Worm (Caenorhabditis elegans) whole organism, L4 larva: ENCODE data around the gene abhd-14.

Experiments
- D1046.2 ChIP-seq: fragments of 200-800 bp; sonication (Bioruptor generic); IDR thresholded peaks from 2 replicates; pipeline ENCODE4 v1.3.6; 2022; ENCODE audit warnings: missing genetic modification characterization, missing compliant biosample characterization
- F44E2.7 ChIP-seq: fragments of 200-800 bp; sonication (Bioruptor generic); IDR thresholded peaks from 2 replicates; pipeline ENCODE4 v2.1.2; 2022; ENCODE audit warnings: missing genetic modification characterization, missing compliant biosample characterization
- F49E8.2 ChIP-seq: sonication (generic microtip); optimal IDR thresholded peaks from 2 replicates; lab custom pipeline; 2016; ENCODE audit warnings: missing compliant biosample characterization, mild to moderate bottlenecking, missing genetic modification characterization, borderline replicate concordance
- R02D3.7 ChIP-seq: fragments of 150-350 bp; sonication (generic microtip); optimal IDR thresholded peaks from 3 replicates; lab custom pipeline; 2014; ENCODE audit warnings: missing biosample characterization, missing genetic modification characterization
- Y48G9A.11 ChIP-seq: fragments of 200-800 bp; sonication (Bioruptor generic); IDR thresholded peaks from 2 replicates; pipeline ENCODE4 v1.3.6; 2022; ENCODE audit warnings: missing genetic modification reagents, missing genetic modification characterization, missing compliant biosample characterization
- Y5F2A.4 ChIP-seq: fragments of 200-800 bp; sonication (Bioruptor generic); optimal IDR thresholded peaks from 2 replicates; lab custom pipeline; 2018; ENCODE audit warnings: mild to moderate bottlenecking, missing genetic modification characterization, missing compliant biosample characterization
- Y75B8A.6 ChIP-seq: fragments of 200-800 bp; sonication (Bioruptor generic); IDR thresholded peaks from 2 replicates; pipeline ENCODE4 v1.3.6; 2022; ENCODE audit warnings: missing genetic modification reagents, missing genetic modification characterization, missing compliant biosample characterization
- ZK337.2 ChIP-seq: fragments of 200-800 bp; sonication (Bioruptor generic); IDR thresholded peaks from 2 replicates; pipeline ENCODE4 v1.3.6; 2022; ENCODE audit warnings: missing genetic modification reagents, missing genetic modification characterization, missing compliant biosample characterization
- arid-1 ChIP-seq: fragments of 200-800 bp; sonication (Bioruptor generic); conservative IDR thresholded peaks from 2 replicates; pipeline ENCODE4 v1.3.6; 2022; ENCODE audit warnings: missing genetic modification reagents, missing genetic modification characterization, missing compliant biosample characterization
- ceh-44 ChIP-seq: fragments of 200-800 bp; sonication (Bioruptor generic); IDR thresholded peaks from 2 replicates; pipeline ENCODE4 v1.3.6; 2022; ENCODE audit warnings: missing genetic modification reagents, missing genetic modification characterization, missing compliant biosample characterization
- ceh-82 ChIP-seq: sonication (generic microtip); optimal IDR thresholded peaks from 2 replicates; lab custom pipeline; 2017; ENCODE audit warnings: missing biosample characterization, missing genetic modification characterization
- ces-1 ChIP-seq: fragments of 150-350 bp; sonication (generic microtip); optimal IDR thresholded peaks from 4 replicates; lab custom pipeline; 2014; ENCODE audit warnings: missing biosample characterization, missing genetic modification reagents, missing genetic modification characterization
- ctbp-1 ChIP-seq: fragments of 200-800 bp; sonication (Bioruptor generic); IDR thresholded peaks from 2 replicates; pipeline ENCODE4 v1.3.6; 2022; ENCODE audit warnings: missing genetic modification reagents, missing genetic modification characterization, missing compliant biosample characterization
- daf-12 ChIP-seq: fragments of 150-350 bp; optimal IDR thresholded peaks from 2 replicates; lab custom pipeline; 2014; ENCODE audit warnings: missing biosample characterization, missing genetic modification reagents, missing genetic modification characterization
- daf-16 ChIP-seq, 3 experiments: sonication (generic microtip); optimal IDR thresholded peaks; 2 replicates each; lab custom pipeline; 2016 to 2017; ENCODE audit warnings: missing genetic modification characterization in 3 of 3, missing genetic modification reagents in 3 of 3, mild to moderate bottlenecking in 2 of 3, missing compliant biosample characterization in 2 of 3, missing biosample characterization in 1 of 3, moderate library complexity in 1 of 3
- daf-19 ChIP-seq: fragments of 200-800 bp; sonication (Bioruptor generic); conservative IDR thresholded peaks from 2 replicates; pipeline ENCODE4 v1.3.6; 2022; ENCODE audit warnings: missing genetic modification characterization, missing compliant biosample characterization
- daf-8 ChIP-seq: fragments of 200-800 bp; sonication (Bioruptor generic); IDR thresholded peaks from 2 replicates; pipeline ENCODE4 v1.3.6; 2022; ENCODE audit warnings: missing genetic modification characterization, missing compliant biosample characterization
- dmd-6 ChIP-seq: fragments of 200-800 bp; sonication (Bioruptor generic); IDR thresholded peaks from 2 replicates; pipeline ENCODE4 v1.3.6; 2022; ENCODE audit warnings: missing genetic modification reagents, missing genetic modification characterization, missing compliant biosample characterization
- dmd-8 ChIP-seq: fragments of 200-800 bp; sonication (Bioruptor generic); IDR thresholded peaks from 2 replicates; pipeline ENCODE4 v1.3.6; 2022; ENCODE audit warnings: missing genetic modification characterization, missing compliant biosample characterization
- dmd-9 ChIP-seq: fragments of 200-800 bp; sonication (Bioruptor generic); IDR thresholded peaks from 2 replicates; pipeline ENCODE4 v1.3.6; 2022; ENCODE audit warnings: missing genetic modification reagents, missing genetic modification characterization, missing compliant biosample characterization
- dpl-1 ChIP-seq: fragments of 150-350 bp; optimal IDR thresholded peaks from 2 replicates; lab custom pipeline; 2014; ENCODE audit warnings: missing biosample characterization, missing genetic modification reagents, missing genetic modification characterization
- dve-1 ChIP-seq: sonication (generic microtip); optimal IDR thresholded peaks from 2 replicates; lab custom pipeline; 2017; ENCODE audit warnings: antibody characterized with exemption, mild to moderate bottlenecking, missing genetic modification characterization, missing compliant biosample characterization; ENCODE audit not compliant: insufficient read depth
- gei-8 ChIP-seq: fragments of 200-800 bp; sonication (Bioruptor generic); optimal IDR thresholded peaks from 2 replicates; lab custom pipeline; 2018; ENCODE audit warnings: mild to moderate bottlenecking, missing genetic modification characterization, missing compliant biosample characterization
- hlh-30 ChIP-seq: sonication (generic microtip); optimal IDR thresholded peaks from 2 replicates; lab custom pipeline; 2017; ENCODE audit warnings: antibody characterized with exemption, mild to moderate bottlenecking, missing genetic modification characterization, missing compliant biosample characterization; ENCODE audit not compliant: insufficient read depth
- hmg-1.1 ChIP-seq: fragments of 200-800 bp; sonication (Bioruptor generic); IDR thresholded peaks from 2 replicates; pipeline ENCODE4 v1.3.6; 2022; ENCODE audit warnings: missing genetic modification reagents, missing genetic modification characterization, missing compliant biosample characterization
- jun-1 ChIP-seq: fragments of 150-350 bp; optimal IDR thresholded peaks from 2 replicates; lab custom pipeline; 2014; ENCODE audit warnings: missing biosample characterization, missing genetic modification reagents, missing genetic modification characterization
- lin-39 ChIP-seq: fragments of 150-350 bp; optimal IDR thresholded peaks from 2 replicates; lab custom pipeline; 2014; ENCODE audit warnings: missing biosample characterization, missing genetic modification reagents, missing genetic modification characterization
- lir-3 ChIP-seq: sonication (generic microtip); optimal IDR thresholded peaks from 2 replicates; lab custom pipeline; 2016; ENCODE audit warnings: mild to moderate bottlenecking, missing genetic modification characterization, missing compliant biosample characterization
- lsy-2 ChIP-seq, 2 experiments: fragments of 150-350 bp in 1 of 2; sonication (generic microtip) in 1 of 2; optimal IDR thresholded peaks; 2 replicates each; lab custom pipeline; 2014 to 2017; ENCODE audit warnings: missing biosample characterization in 2 of 2, missing genetic modification characterization in 2 of 2
- mdl-1 ChIP-seq, 2 experiments: fragments of 150-350 bp in 1 of 2; sonication (generic microtip) in 1 of 2; optimal IDR thresholded peaks; 2 replicates each; lab custom pipeline; 2014 to 2017; ENCODE audit warnings: missing biosample characterization in 2 of 2, missing genetic modification characterization in 2 of 2
- mep-1 ChIP-seq: fragments of 150-350 bp; sonication (generic microtip); optimal IDR thresholded peaks from 3 replicates; lab custom pipeline; 2014; ENCODE audit warnings: missing biosample characterization, missing genetic modification characterization
- mxl-2 ChIP-seq: fragments of 200-800 bp; sonication (Bioruptor generic); conservative IDR thresholded peaks from 2 replicates; pipeline ENCODE4 v1.3.6; 2022; ENCODE audit warnings: missing genetic modification reagents, missing genetic modification characterization, missing compliant biosample characterization
- nhr-10 ChIP-seq: fragments of 150-350 bp; optimal IDR thresholded peaks from 2 replicates; lab custom pipeline; 2014; ENCODE audit warnings: missing biosample characterization, missing genetic modification characterization
- nhr-111 ChIP-seq: fragments of 200-800 bp; sonication (Bioruptor generic); optimal IDR thresholded peaks from 2 replicates; lab custom pipeline; 2018; ENCODE audit warnings: mild to moderate bottlenecking, missing genetic modification characterization, missing compliant biosample characterization
- nhr-25 ChIP-seq: sonication (generic microtip); optimal IDR thresholded peaks from 2 replicates; lab custom pipeline; 2017; ENCODE audit warnings: missing genetic modification characterization, mild to moderate bottlenecking, missing compliant biosample characterization, antibody characterized with exemption, moderate library complexity, borderline replicate concordance; ENCODE audit not compliant: insufficient read depth
- nhr-28 ChIP-seq: fragments of 150-350 bp; optimal IDR thresholded peaks from 2 replicates; lab custom pipeline; 2014; ENCODE audit warnings: missing biosample characterization, missing genetic modification characterization
- nhr-41 ChIP-seq: fragments of 200-800 bp; sonication (Bioruptor generic); IDR thresholded peaks from 2 replicates; pipeline ENCODE4 v1.3.6; 2022; ENCODE audit warnings: missing genetic modification reagents, missing genetic modification characterization, missing compliant biosample characterization
- nhr-42 ChIP-seq: fragments of 200-800 bp; sonication (Bioruptor generic); IDR thresholded peaks from 2 replicates; pipeline ENCODE4 v1.3.6; 2022; ENCODE audit warnings: missing genetic modification characterization, missing compliant biosample characterization
- nhr-48 ChIP-seq: sonication (generic microtip); optimal IDR thresholded peaks from 2 replicates; lab custom pipeline; 2016; ENCODE audit warnings: mild to moderate bottlenecking, missing genetic modification characterization, missing compliant biosample characterization
- nhr-76 ChIP-seq: fragments of 150-350 bp; optimal IDR thresholded peaks from 2 replicates; lab custom pipeline; 2014; ENCODE audit warnings: missing biosample characterization, missing genetic modification characterization
- sdz-12 ChIP-seq: fragments of 200-800 bp; sonication (Bioruptor generic); optimal IDR thresholded peaks from 2 replicates; lab custom pipeline; 2018; ENCODE audit warnings: mild to moderate bottlenecking, missing genetic modification characterization, missing compliant biosample characterization
- skn-1 ChIP-seq: fragments of 150-350 bp; optimal IDR thresholded peaks from 2 replicates; lab custom pipeline; 2014; ENCODE audit warnings: missing biosample characterization, missing genetic modification characterization
- snpc-1.2 ChIP-seq: fragments of 200-800 bp; sonication (Bioruptor generic); IDR thresholded peaks from 2 replicates; pipeline ENCODE4 v1.3.6; 2022; ENCODE audit warnings: missing genetic modification reagents, missing genetic modification characterization, missing compliant biosample characterization
- spr-1 ChIP-seq: sonication (generic microtip); optimal IDR thresholded peaks from 2 replicates; lab custom pipeline; 2016; ENCODE audit warnings: mild to moderate bottlenecking, missing genetic modification characterization, missing compliant biosample characterization
- tra-1 ChIP-seq: fragments of 200-800 bp; sonication (Bioruptor generic); IDR thresholded peaks from 2 replicates; pipeline ENCODE4 v1.3.6; 2022; ENCODE audit warnings: missing genetic modification reagents, missing genetic modification characterization, missing compliant biosample characterization
- unc-130 ChIP-seq: sonication (generic microtip); optimal IDR thresholded peaks from 2 replicates; lab custom pipeline; 2016; ENCODE audit warnings: missing genetic modification reagents, missing genetic modification characterization, missing compliant biosample characterization
- vab-7 ChIP-seq: fragments of 200-800 bp; sonication (Bioruptor generic); IDR thresholded peaks from 2 replicates; pipeline ENCODE4 v1.3.6; 2022; ENCODE audit warnings: missing genetic modification reagents, missing genetic modification characterization, missing compliant biosample characterization
- zag-1 ChIP-seq: fragments of 150-350 bp; optimal IDR thresholded peaks from 2 replicates; lab custom pipeline; 2014; ENCODE audit warnings: missing biosample characterization, missing genetic modification characterization
- zfp-3 ChIP-seq: fragments of 200-800 bp; sonication (Bioruptor generic); conservative IDR thresholded peaks from 2 replicates; pipeline ENCODE4 v1.3.6; 2022; ENCODE audit warnings: missing genetic modification reagents, missing genetic modification characterization, missing compliant biosample characterization
- zip-11 ChIP-seq: fragments of 200-800 bp; sonication (Bioruptor generic); IDR thresholded peaks from 2 replicates; pipeline ENCODE4 v1.3.6; 2022; ENCODE audit warnings: missing genetic modification characterization, missing compliant biosample characterization
- zip-2 ChIP-seq: fragments of 150-350 bp; optimal IDR thresholded peaks from 2 replicates; lab custom pipeline; 2014; ENCODE audit warnings: missing biosample characterization, missing genetic modification characterization

abhd-14 gene

ce11 chrIV:1012447-1012846 is 17.4 kb downstream of the abhd-14 start, which contains the start of gene rbm-39 (continued):
- no peak for TF ChIP-seq jun-1 (tag; lab: Kevin White, UChicago)
- TF ChIP-seq Y5F2A.4 = no peak
- TF ChIP-seq snpc-1.2 = no peak
- no peak for TF ChIP-seq nhr-111 (GFP tag; lab: Kevin White, UChicago)
- no peak for TF ChIP-seq vab-7 (GFP tag; lab: Robert Waterston, UW)
- no peak for TF ChIP-seq R02D3.7 (tag; lab: Kevin White, UChicago)
- peak; percentile 36 for TF ChIP-seq nhr-28 (tag; lab: Kevin White, UChicago)
- no peak for TF ChIP-seq ces-1 (GFP tag; lab: Kevin White, UChicago)
- no peak for TF ChIP-seq zip-11 (GFP tag; lab: Robert Waterston, UW)
- TF ChIP-seq nhr-76 (tag; lab: Kevin White, UChicago) = no peak
- TF ChIP-seq mep-1 (tag; lab: Kevin White, UChicago) = peak; percentile 90
- TF ChIP-seq lin-39 (tag; lab: Kevin White, UChicago) = no peak
- TF ChIP-seq zag-1 (tag; lab: Kevin White, UChicago) = no peak
- no peak for TF ChIP-seq Y48G9A.11 (GFP tag; lab: Robert Waterston, UW)
- no peak for TF ChIP-seq daf-12 (tag; lab: Kevin White, UChicago)
- TF ChIP-seq lsy-2 (tag; optimal IDR thresholded peaks at IDR 0.05; lab: Kevin White, UChicago) = peak; percentile 58 to 91
- 0 out of 2 replicates have a peak, but pooled peaks have one; percentile 39 for TF ChIP-seq daf-19 (GFP tag; lab: Robert Waterston, UW)
- peak; percentile 4 for TF ChIP-seq F49E8.2 (tag; lab: Kevin White, UChicago)
- TF ChIP-seq dpl-1 = peak; percentile 81
- TF ChIP-seq Y75B8A.6 (GFP tag; lab: Robert Waterston, UW) = no peak
- TF ChIP-seq gei-8 (GFP tag; lab: Kevin White, UChicago) = no peak
- TF ChIP-seq dve-1 (tag; lab: Kevin White, UChicago) = peak; percentile 37
- peak; percentile 76; the same call in 1 of the 2 replicates for TF ChIP-seq zfp-3 (GFP tag; lab: Robert Waterston, UW)
- peak; percentile 21 to 53 for TF ChIP-seq daf-16 (GFP tag; optimal IDR thresholded peaks at IDR 0.05; lab: Kevin White, UChicago)
- TF ChIP-seq daf-16 (tag; optimal IDR thresholded peaks at IDR 0.05; lab: Kevin White, UChicago) = peak; percentile 55
- no peak for TF ChIP-seq zip-2
- TF ChIP-seq dmd-6 (GFP tag; lab: Robert Waterston, UW) = peak; percentile 42
- no peak for TF ChIP-seq spr-1 (tag; lab: Kevin White, UChicago)
- TF ChIP-seq hlh-30 (tag; lab: Kevin White, UChicago) = peak; percentile 90
- TF ChIP-seq mxl-2 = no peak
- TF ChIP-seq dmd-8 (GFP tag; lab: Robert Waterston, UW) = no peak
- 0 out of 2 replicates have a peak, but pooled peaks have one; percentile 41 for TF ChIP-seq tra-1 (GFP tag; lab: Robert Waterston, UW)
- no peak for TF ChIP-seq nhr-41 (GFP tag; lab: Robert Waterston, UW)
- no peak for TF ChIP-seq skn-1 (tag; lab: Kevin White, UChicago)
- TF ChIP-seq hmg-1.1 (GFP tag; lab: Robert Waterston, UW) = peak; percentile 76
- 0 out of 2 replicates have a peak, but pooled peaks have one; percentile 29 for TF ChIP-seq ZK337.2 (GFP tag; lab: Robert Waterston, UW)
- no peak for TF ChIP-seq daf-8 (GFP tag; lab: Robert Waterston, UW)
- TF ChIP-seq ceh-82 = no peak
- no peak for TF ChIP-seq nhr-10 (tag; lab: Kevin White, UChicago)
- TF ChIP-seq dmd-9 (GFP tag; lab: Robert Waterston, UW) = no peak
- TF ChIP-seq ceh-44 (GFP tag; lab: Robert Waterston, UW) = no peak
- TF ChIP-seq sdz-12 (GFP tag; lab: Kevin White, UChicago) = no peak
- peak; percentile 76 for TF ChIP-seq unc-130
- TF ChIP-seq nhr-25 (tag; lab: Kevin White, UChicago) = peak; percentile 43
- no peak for TF ChIP-seq D1046.2 (GFP tag; lab: Robert Waterston, UW)
- TF ChIP-seq ctbp-1 = no peak
- no peak for TF ChIP-seq nhr-48 (tag; lab: Kevin White, UChicago)
- TF ChIP-seq arid-1 (GFP tag; lab: Robert Waterston, UW) = peak; percentile 79
- TF ChIP-seq lir-3 (tag; lab: Kevin White, UChicago) = no peak
- TF ChIP-seq F44E2.7 (GFP tag; lab: Robert Waterston, UW) = no peak
- TF ChIP-seq mdl-1 (tag; optimal IDR thresholded peaks at IDR 0.05; lab: Kevin White, UChicago) = peak in 1 of 2 experiments; percentile 76
- no peak for TF ChIP-seq nhr-42 (GFP tag; lab: Robert Waterston, UW)
